Worm (Caenorhabditis elegans) whole organism, L4 larva: ENCODE results near the gene F42H10.2.

Experiments
- Y5F2A.4 ChIP-seq: fragments of 200-800 bp; sonication (Bioruptor generic); optimal IDR thresholded peaks from 2 replicates; lab custom pipeline; 2018; ENCODE audit warnings: mild to moderate bottlenecking, missing genetic modification characterization, missing compliant biosample characterization
- ZK546.5 ChIP-seq, 2 experiments: sonication (generic microtip); optimal IDR thresholded peaks; 2 replicates each; lab custom pipeline; 2017; ENCODE audit warnings: missing biosample characterization in 2 of 2, missing genetic modification characterization in 2 of 2
- aha-1 ChIP-seq: fragments of 150-350 bp; peaks from one replicate; lab custom pipeline; 2014; ENCODE audit warnings: missing biosample characterization, missing genetic modification characterization
- arid-1 ChIP-seq: fragments of 200-800 bp; sonication (Bioruptor generic); conservative IDR thresholded peaks from 2 replicates; pipeline ENCODE4 v1.3.6; 2022; ENCODE audit warnings: missing genetic modification reagents, missing genetic modification characterization, missing compliant biosample characterization
- attf-4 ChIP-seq: sonication (generic microtip); optimal IDR thresholded peaks from 3 replicates; lab custom pipeline; 2017; ENCODE audit warnings: missing biosample characterization, missing genetic modification characterization
- ceh-20 ChIP-seq: fragments of 200-800 bp; sonication (Bioruptor generic); IDR thresholded peaks from 2 replicates; pipeline ENCODE4 v1.3.6; 2022; ENCODE audit warnings: missing genetic modification reagents, missing genetic modification characterization, missing compliant biosample characterization
- ceh-32 ChIP-seq: sonication (generic microtip); optimal IDR thresholded peaks from 2 replicates; lab custom pipeline; 2016; ENCODE audit warnings: mild to moderate bottlenecking, missing genetic modification characterization, missing compliant biosample characterization; ENCODE audit not compliant: poor library complexity
- ceh-44 ChIP-seq: fragments of 200-800 bp; sonication (Bioruptor generic); IDR thresholded peaks from 2 replicates; pipeline ENCODE4 v1.3.6; 2022; ENCODE audit warnings: missing genetic modification reagents, missing genetic modification characterization, missing compliant biosample characterization
- ctbp-1 ChIP-seq: fragments of 200-800 bp; sonication (Bioruptor generic); IDR thresholded peaks from 2 replicates; pipeline ENCODE4 v1.3.6; 2022; ENCODE audit warnings: missing genetic modification reagents, missing genetic modification characterization, missing compliant biosample characterization
- daf-19 ChIP-seq: fragments of 200-800 bp; sonication (Bioruptor generic); conservative IDR thresholded peaks from 2 replicates; pipeline ENCODE4 v1.3.6; 2022; ENCODE audit warnings: missing genetic modification characterization, missing compliant biosample characterization
- dmd-8 ChIP-seq: fragments of 200-800 bp; sonication (Bioruptor generic); IDR thresholded peaks from 2 replicates; pipeline ENCODE4 v1.3.6; 2022; ENCODE audit warnings: missing genetic modification characterization, missing compliant biosample characterization
- dmd-9 ChIP-seq: fragments of 200-800 bp; sonication (Bioruptor generic); IDR thresholded peaks from 2 replicates; pipeline ENCODE4 v1.3.6; 2022; ENCODE audit warnings: missing genetic modification reagents, missing genetic modification characterization, missing compliant biosample characterization
- duxl-1 ChIP-seq: sonication (generic microtip); optimal IDR thresholded peaks from 2 replicates; lab custom pipeline; 2016; ENCODE audit warnings: mild to moderate bottlenecking, missing genetic modification characterization, moderate library complexity, missing compliant biosample characterization; ENCODE audit not compliant: poor library complexity
- egl-43 ChIP-seq: fragments of 200-800 bp; sonication (Bioruptor generic); IDR thresholded peaks from 2 replicates; pipeline ENCODE4 v1.3.6; 2022; ENCODE audit warnings: missing genetic modification reagents, missing genetic modification characterization, missing compliant biosample characterization
- fkh-10 ChIP-seq: fragments of 150-350 bp; optimal IDR thresholded peaks from 2 replicates; lab custom pipeline; 2014; ENCODE audit warnings: missing biosample characterization, missing genetic modification reagents, missing genetic modification characterization
- gei-8 ChIP-seq: fragments of 200-800 bp; sonication (Bioruptor generic); optimal IDR thresholded peaks from 2 replicates; lab custom pipeline; 2018; ENCODE audit warnings: mild to moderate bottlenecking, missing genetic modification characterization, missing compliant biosample characterization
- hlh-11 ChIP-seq: fragments of 200-800 bp; sonication (Bioruptor generic); optimal IDR thresholded peaks from 2 replicates; lab custom pipeline; 2018; ENCODE audit warnings: mild to moderate bottlenecking, missing genetic modification characterization, missing compliant biosample characterization
- hlh-30 ChIP-seq: sonication (generic microtip); optimal IDR thresholded peaks from 2 replicates; lab custom pipeline; 2017; ENCODE audit warnings: antibody characterized with exemption, mild to moderate bottlenecking, missing genetic modification characterization, missing compliant biosample characterization; ENCODE audit not compliant: insufficient read depth
- jun-1 ChIP-seq: fragments of 150-350 bp; optimal IDR thresholded peaks from 2 replicates; lab custom pipeline; 2014; ENCODE audit warnings: missing biosample characterization, missing genetic modification reagents, missing genetic modification characterization
- lin-15B ChIP-seq: fragments of 150-350 bp; sonication (generic microtip); optimal IDR thresholded peaks from 3 replicates; lab custom pipeline; 2014; ENCODE audit warnings: missing biosample characterization, missing genetic modification characterization
- lir-3 ChIP-seq: sonication (generic microtip); optimal IDR thresholded peaks from 2 replicates; lab custom pipeline; 2016; ENCODE audit warnings: mild to moderate bottlenecking, missing genetic modification characterization, missing compliant biosample characterization
- lsy-2 ChIP-seq, 2 experiments: fragments of 150-350 bp in 1 of 2; sonication (generic microtip) in 1 of 2; optimal IDR thresholded peaks; 2 replicates each; lab custom pipeline; 2014 to 2017; ENCODE audit warnings: missing biosample characterization in 2 of 2, missing genetic modification characterization in 2 of 2
- mdt-29 ChIP-seq: fragments of 200-800 bp; sonication (Bioruptor generic); IDR thresholded peaks from 2 replicates; pipeline ENCODE4 v1.3.6; 2022; ENCODE audit warnings: missing genetic modification reagents, missing genetic modification characterization, missing compliant biosample characterization
- mep-1 ChIP-seq: fragments of 150-350 bp; sonication (generic microtip); optimal IDR thresholded peaks from 3 replicates; lab custom pipeline; 2014; ENCODE audit warnings: missing biosample characterization, missing genetic modification characterization
- mes-2 ChIP-seq: sonication (generic microtip); optimal IDR thresholded peaks from 2 replicates; lab custom pipeline; 2016; ENCODE audit warnings: missing genotype, mild to moderate bottlenecking, missing genetic modification characterization, missing compliant biosample characterization; ENCODE audit not compliant: poor library complexity, severe bottlenecking
- nhr-25 ChIP-seq: sonication (generic microtip); optimal IDR thresholded peaks from 2 replicates; lab custom pipeline; 2017; ENCODE audit warnings: missing genetic modification characterization, mild to moderate bottlenecking, missing compliant biosample characterization, antibody characterized with exemption, moderate library complexity, borderline replicate concordance; ENCODE audit not compliant: insufficient read depth
- php-3 ChIP-seq: fragments of 200-800 bp; sonication (Bioruptor generic); IDR thresholded peaks from 2 replicates; pipeline ENCODE4 v1.3.6; 2022; ENCODE audit warnings: missing genetic modification reagents, missing genetic modification characterization, missing compliant biosample characterization
- rbr-2 ChIP-seq: sonication (generic microtip); optimal IDR thresholded peaks from 2 replicates; lab custom pipeline; 2016; ENCODE audit warnings: missing genotype, missing genetic modification characterization, missing compliant biosample characterization
- sdz-12 ChIP-seq: fragments of 200-800 bp; sonication (Bioruptor generic); optimal IDR thresholded peaks from 2 replicates; lab custom pipeline; 2018; ENCODE audit warnings: mild to moderate bottlenecking, missing genetic modification characterization, missing compliant biosample characterization
- set-16 ChIP-seq: fragments of 200-800 bp; sonication (Bioruptor generic); IDR thresholded peaks from 2 replicates; pipeline ENCODE4 v1.3.6; 2022; ENCODE audit warnings: missing genetic modification reagents, missing genetic modification characterization, missing compliant biosample characterization
- snpc-1.2 ChIP-seq: fragments of 200-800 bp; sonication (Bioruptor generic); IDR thresholded peaks from 2 replicates; pipeline ENCODE4 v1.3.6; 2022; ENCODE audit warnings: missing genetic modification reagents, missing genetic modification characterization, missing compliant biosample characterization
- spr-1 ChIP-seq: sonication (generic microtip); optimal IDR thresholded peaks from 2 replicates; lab custom pipeline; 2016; ENCODE audit warnings: mild to moderate bottlenecking, missing genetic modification characterization, missing compliant biosample characterization
- tra-1 ChIP-seq: fragments of 200-800 bp; sonication (Bioruptor generic); IDR thresholded peaks from 2 replicates; pipeline ENCODE4 v1.3.6; 2022; ENCODE audit warnings: missing genetic modification reagents, missing genetic modification characterization, missing compliant biosample characterization
- unc-62 ChIP-seq, 3 experiments: fragments of 150-350 bp in 1 of 3; sonication (generic microtip); optimal IDR thresholded peaks in 2 of 3; peaks in 1 of 3; 1 replicate in 1 of 3; 2 replicates in 2 of 3; lab custom pipeline; 2014 to 2017; ENCODE audit warnings: missing biosample characterization in 3 of 3, missing genetic modification characterization in 3 of 3, missing genetic modification reagents in 3 of 3, missing genotype in 1 of 3
- zfp-3 ChIP-seq: fragments of 200-800 bp; sonication (Bioruptor generic); conservative IDR thresholded peaks from 2 replicates; pipeline ENCODE4 v1.3.6; 2022; ENCODE audit warnings: missing genetic modification reagents, missing genetic modification characterization, missing compliant biosample characterization
- zip-11 ChIP-seq: fragments of 200-800 bp; sonication (Bioruptor generic); IDR thresholded peaks from 2 replicates; pipeline ENCODE4 v1.3.6; 2022; ENCODE audit warnings: missing genetic modification characterization, missing compliant biosample characterization

The F42H10.2 gene

DNA sequence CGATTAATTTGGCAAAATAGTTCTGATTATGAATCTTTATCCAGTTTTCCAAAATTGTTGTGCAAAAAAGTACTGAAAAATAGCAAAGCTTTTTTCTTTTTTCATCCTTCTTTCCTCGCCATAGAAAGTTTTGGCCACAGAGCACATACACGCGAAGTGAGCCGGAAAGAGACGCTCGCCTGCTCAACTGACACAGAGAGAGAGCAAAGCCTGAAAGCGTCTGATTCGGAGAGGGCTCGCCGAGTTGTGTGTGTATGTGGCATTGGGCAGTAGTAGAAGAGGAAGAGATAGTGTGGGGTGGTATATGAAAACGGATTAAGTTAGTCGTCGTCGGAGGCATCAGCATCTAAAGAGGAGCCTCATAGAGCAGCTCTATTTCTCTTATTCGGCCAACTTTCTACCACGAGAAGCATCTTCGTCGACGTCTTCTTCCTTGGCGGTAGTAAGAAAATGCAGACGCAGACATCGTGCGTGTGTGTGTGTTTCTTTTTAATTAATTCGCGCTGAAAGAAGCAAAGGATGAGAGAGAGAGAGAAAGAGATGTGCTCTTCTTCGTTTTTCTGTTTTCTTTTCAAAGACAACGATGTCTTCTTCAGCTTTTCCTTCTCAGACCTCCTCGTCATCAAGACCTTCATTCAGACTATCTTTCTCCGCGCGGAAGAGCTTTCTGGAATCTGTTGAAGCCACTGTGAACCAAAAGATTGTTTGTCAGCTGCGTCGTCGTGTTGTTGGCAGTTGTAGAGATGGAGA is 19.4 kb downstream of the F42H10.2 start (continued):
- TF ChIP-seq dmd-9 (GFP tag; lab: Robert Waterston, UW) (no peak), jun-1 (tag; lab: Kevin White, UChicago) (no peak), mes-2 (tag; lab: Kevin White, UChicago) (no peak), daf-19 (GFP tag; lab: Robert Waterston, UW) (no peak), php-3 (no peak), duxl-1 (tag; lab: Kevin White, UChicago) (no peak), sdz-12 (GFP tag; lab: Kevin White, UChicago) (no peak), Y5F2A.4 (GFP tag; lab: Kevin White, UChicago) (no peak), ceh-44 (GFP tag; lab: Robert Waterston, UW) (no peak), arid-1 (no peak), zip-11 (GFP tag; lab: Robert Waterston, UW) (no peak), aha-1 (tag; lab: Kevin White, UChicago) (peak; percentile 76), mep-1 (peak; percentile 38), spr-1 (tag; lab: Kevin White, UChicago) (no peak), lsy-2 (tag; optimal IDR thresholded peaks at IDR 0.05; lab: Kevin White, UChicago) (peak in 1 of 2 experiments; percentile 4), tra-1 (GFP tag; lab: Robert Waterston, UW) (no peak), mdt-29 (no peak), snpc-1.2 (GFP tag; lab: Robert Waterston, UW) (no peak), attf-4 (no peak), set-16 (GFP tag; lab: Robert Waterston, UW) (0 out of 2 replicates have a peak, but pooled peaks have one; percentile 8), ctbp-1 (peak; percentile 19; the same call in 1 of the 2 replicates), ceh-20 (GFP tag; lab: Robert Waterston, UW) (no peak), ZK546.5 (tag; optimal IDR thresholded peaks at IDR 0.05; lab: Kevin White, UChicago) (no peak), ceh-32 (no peak), lin-15B (tag; lab: Kevin White, UChicago) (no peak)
- TF ChIP-seq, all 104 proteins: peak for 8

DNA sequence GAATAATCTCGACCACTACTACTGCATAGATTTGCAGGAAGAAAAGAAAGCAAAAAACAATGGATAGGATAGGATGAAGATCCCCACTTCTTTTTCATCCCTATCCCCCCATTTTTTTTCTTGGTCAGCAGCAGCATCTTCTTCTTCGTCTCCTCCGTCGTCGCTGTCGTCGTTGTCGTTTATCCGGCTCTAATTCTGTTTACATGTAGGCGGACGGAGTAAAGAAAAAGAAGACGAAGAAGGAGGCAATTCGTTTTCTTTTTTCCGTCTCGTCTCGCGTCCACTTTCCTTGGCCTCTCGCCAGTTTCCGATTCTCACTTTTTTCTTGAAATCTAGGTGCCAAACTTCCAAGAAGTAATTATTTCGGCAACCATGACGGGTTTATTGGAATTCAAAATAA is 21.3 kb downstream of the F42H10.2 start:
- TF ChIP-seq lsy-2 (tag; optimal IDR thresholded peaks at IDR 0.05; lab: Kevin White, UChicago), result peak in 1 of 2 experiments; percentile 14
- TF ChIP-seq zfp-3 (GFP tag; lab: Robert Waterston, UW), result no peak
- 0 out of 2 replicates have a peak, but pooled peaks have one; percentile 9 for TF ChIP-seq ctbp-1
- TF ChIP-seq nhr-25, result no peak
- peak; percentile 87 for TF ChIP-seq fkh-10 (GFP tag; lab: Kevin White, UChicago)

DNA sequence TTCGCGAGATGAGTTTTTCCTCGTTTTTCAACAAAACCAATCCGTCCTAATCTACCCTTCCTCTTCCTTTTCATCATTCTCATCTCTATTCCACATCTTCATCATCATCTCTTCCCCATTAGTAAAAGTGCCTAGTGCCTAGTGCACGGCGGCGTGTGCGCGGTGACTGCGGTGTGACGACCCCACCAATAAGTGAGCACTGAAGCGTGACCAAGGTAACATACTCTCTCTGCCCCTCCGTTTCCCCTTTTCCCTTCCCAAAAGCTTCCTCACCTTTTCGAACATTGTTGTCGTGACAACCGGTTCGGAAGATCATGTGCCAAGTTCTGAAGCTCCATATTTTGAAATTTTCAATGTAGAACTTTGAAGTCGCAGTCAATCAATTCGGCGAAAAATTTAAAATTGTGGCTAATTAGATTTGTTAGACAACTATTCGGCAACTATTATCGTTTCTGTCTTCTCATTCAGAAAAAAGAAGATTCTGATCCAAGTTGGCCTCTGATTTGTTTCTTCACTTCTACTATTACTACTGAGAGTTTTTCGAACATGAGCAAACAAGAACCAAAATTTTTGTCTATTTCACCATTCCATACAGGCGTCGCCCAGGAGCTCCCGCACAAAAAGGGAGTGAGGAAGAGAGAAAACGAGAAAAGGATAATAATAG is 22.0 kb downstream of the F42H10.2 start:
- TF ChIP-seq gei-8 (GFP tag; lab: Kevin White, UChicago) (no peak), dmd-8 (GFP tag; lab: Robert Waterston, UW) (no peak), lir-3 (tag; lab: Kevin White, UChicago) (no peak), fkh-10 (GFP tag; lab: Kevin White, UChicago) (no peak), unc-62 (GFP tag; optimal IDR thresholded peaks at IDR 0.05 in 1 of 2; lab: Kevin White, UChicago) (no peak), unc-62 (tag; optimal IDR thresholded peaks at IDR 0.05; lab: Kevin White, UChicago) (no peak), egl-43 (GFP tag; lab: Robert Waterston, UW) (0 out of 2 replicates have a peak, but pooled peaks have one; percentile 32), hlh-11 (tag; lab: Kevin White, UChicago) (no peak), hlh-30 (peak; percentile 2), rbr-2 (tag; lab: Kevin White, UChicago) (no peak)
